Worm (Caenorhabditis elegans): ENCODE results near the gene C16A11.5.

ce11 chrII:4238963-4239362 is 15.9 kb downstream of the C16A11.5 start:
- no peak for TF ChIP-seq W03F9.2 (tag; optimal IDR thresholded peaks at IDR 0.05)
- TF ChIP-seq him-1 (tag; optimal IDR thresholded peaks at IDR 0.05) = no peak

All from whole organism, L4/young adult.